Fruit fly (Drosophila melanogaster) whole organism, embryonic: ENCODE measurements around the gene Dis3.
A peak's percentile ranks its signal among the peaks of the same experiment; 100 is the strongest.

ENCODE experiments used
- Abd-B ChIP-seq: fragments of 200-800 bp; sonication (Bioruptor generic); optimal IDR thresholded peaks from 2 replicates; lab custom pipeline; 2018; ENCODE audit warnings: missing biosample characterization, mild to moderate bottlenecking, missing genetic modification characterization, moderate library complexity
- Awh ChIP-seq: fragments of 200-800 bp; sonication (Bioruptor generic); IDR thresholded peaks from 2 replicates; pipeline ENCODE4, ENCODE4 v1.3.6; 2022; ENCODE audit warnings: missing biosample characterization, missing genetic modification characterization
- B-H1 ChIP-seq: fragments of 200-800 bp; sonication (Bioruptor generic); IDR thresholded peaks from 3 replicates; pipeline ENCODE4 v1.3.6; 2022; ENCODE audit warnings: missing biosample characterization, missing genetic modification characterization
- BEAF-32 ChIP-seq: fragments of 200-800 bp; sonication (Bioruptor generic); optimal IDR thresholded peaks from 3 replicates; lab custom pipeline; 2017; ENCODE audit warnings: missing biosample characterization, missing genetic modification characterization, mild to moderate bottlenecking, moderate library complexity, missing genetic modification reagents
- Blimp-1 ChIP-seq: fragments of 200-800 bp; sonication (Bioruptor generic); optimal IDR thresholded peaks from 3 replicates; lab custom pipeline; 2018; ENCODE audit warnings: missing biosample characterization, missing genetic modification characterization, mild to moderate bottlenecking, moderate library complexity, missing genetic modification reagents
- CG10274 ChIP-seq: fragments of 200-800 bp; sonication (Bioruptor generic); optimal IDR thresholded peaks from 3 replicates; lab custom pipeline; 2017; ENCODE audit warnings: missing biosample characterization, mild to moderate bottlenecking, missing genetic modification characterization
- CG11560 ChIP-seq: fragments of 200-800 bp; sonication (Bioruptor generic); IDR thresholded peaks from 3 replicates; pipeline ENCODE4 v1.3.6; 2022; ENCODE audit warnings: missing biosample characterization, missing genetic modification characterization
- CG13287 ChIP-seq: fragments of 200-800 bp; sonication (Bioruptor generic); IDR thresholded peaks from 2 replicates; pipeline ENCODE4 v1.3.6; 2022; ENCODE audit warnings: missing biosample characterization, missing genetic modification characterization; ENCODE audit not compliant: partially characterized antibody
- CG14441 ChIP-seq: fragments of 200-800 bp; sonication (Bioruptor generic); IDR thresholded peaks from 2 replicates; pipeline ENCODE4 v1.3.6; 2022; ENCODE audit warnings: missing biosample characterization, missing genetic modification characterization
- CG15073 ChIP-seq: fragments of 200-800 bp; sonication (Bioruptor generic); optimal IDR thresholded peaks from 2 replicates; lab custom pipeline; 2016; ENCODE audit warnings: missing biosample characterization, missing genetic modification characterization
- CG15269 ChIP-seq: fragments of 200-800 bp; sonication (Bioruptor generic); optimal IDR thresholded peaks from 2 replicates; lab custom pipeline; 2018; ENCODE audit warnings: missing biosample characterization, mild to moderate bottlenecking, missing genetic modification characterization, moderate library complexity
- CG1603 ChIP-seq: fragments of 200-800 bp; sonication (Bioruptor generic); optimal IDR thresholded peaks from 2 replicates; lab custom pipeline; 2019; ENCODE audit warnings: missing biosample characterization, mild to moderate bottlenecking, missing genetic modification characterization, moderate library complexity
- CG17186 ChIP-seq: fragments of 200-800 bp; sonication (Bioruptor generic); optimal IDR thresholded peaks from 3 replicates; lab custom pipeline; 2017; ENCODE audit warnings: missing biosample characterization, missing genetic modification reagents, missing genetic modification characterization
- CG17385 ChIP-seq: fragments of 200-800 bp; sonication (Bioruptor generic); optimal IDR thresholded peaks from 3 replicates; lab custom pipeline; 2018; ENCODE audit warnings: missing biosample characterization, mild to moderate bottlenecking, missing genetic modification characterization
- CG17612 ChIP-seq: fragments of 200-800 bp; sonication (Bioruptor generic); IDR thresholded peaks from 2 replicates; pipeline ENCODE4 v1.3.6; 2022; ENCODE audit warnings: missing biosample characterization, missing genetic modification characterization
- CG4617 ChIP-seq: fragments of 200-800 bp; sonication (Bioruptor generic); optimal IDR thresholded peaks from 3 replicates; lab custom pipeline; 2016; ENCODE audit warnings: missing biosample characterization, missing genetic modification characterization, borderline replicate concordance
- CG6765 ChIP-seq: fragments of 200-800 bp; sonication (Bioruptor generic); optimal IDR thresholded peaks from 3 replicates; lab custom pipeline; 2017; ENCODE audit warnings: missing biosample characterization, mild to moderate bottlenecking, missing genetic modification characterization
- CG7357 ChIP-seq: fragments of 200-800 bp; sonication (Bioruptor generic); IDR thresholded peaks from 3 replicates; pipeline ENCODE4 v1.3.6; 2022; ENCODE audit warnings: missing biosample characterization, missing genetic modification characterization
- CG8478 ChIP-seq: fragments of >200 bp; optimal IDR thresholded peaks from 2 replicates; lab custom pipeline; 2018
- CG9437 ChIP-seq: fragments of 200-800 bp; sonication (Bioruptor generic); optimal IDR thresholded peaks from 2 replicates; lab custom pipeline; 2018; ENCODE audit warnings: missing biosample characterization, mild to moderate bottlenecking, missing genetic modification characterization
- Camta ChIP-seq: fragments of 200-800 bp; sonication (Bioruptor generic); optimal IDR thresholded peaks from 2 replicates; lab custom pipeline; 2016; ENCODE audit warnings: missing biosample characterization, missing genetic modification characterization
- CkIIα-i1 ChIP-seq: fragments of 200-800 bp; sonication (Bioruptor generic); IDR thresholded peaks from 2 replicates; pipeline ENCODE4 v1.3.6; 2022; ENCODE audit warnings: missing biosample characterization, missing genetic modification characterization
- ERR ChIP-seq: fragments of 200-800 bp; sonication (Bioruptor generic); optimal IDR thresholded peaks from 2 replicates; lab custom pipeline; 2016; ENCODE audit warnings: missing biosample characterization, missing genetic modification characterization
- Ets97D ChIP-seq: fragments of 200-800 bp; sonication (Bioruptor generic); optimal IDR thresholded peaks from 3 replicates; lab custom pipeline; 2016; ENCODE audit warnings: missing biosample characterization, missing genetic modification characterization
- Fer1 ChIP-seq: fragments of 200-800 bp; sonication (Bioruptor generic); optimal IDR thresholded peaks from 2 replicates; lab custom pipeline; 2017; ENCODE audit warnings: missing biosample characterization, mild to moderate bottlenecking, missing genetic modification characterization
- HLH4C ChIP-seq: fragments of 200-800 bp; sonication (Bioruptor generic); IDR thresholded peaks from 3 replicates; pipeline ENCODE4 v1.3.6; 2022; ENCODE audit warnings: missing biosample characterization, missing genetic modification characterization; ENCODE audit not compliant: partially characterized antibody
- Hr51 ChIP-seq, 2 experiments: fragments of 200-800 bp; sonication (Bioruptor generic); optimal IDR thresholded peaks; 2 replicates in 1 of 2; 3 replicates in 1 of 2; lab custom pipeline; 2016 to 2018; ENCODE audit warnings: missing biosample characterization in 2 of 2, missing genetic modification characterization in 2 of 2, mild to moderate bottlenecking in 1 of 2, moderate library complexity in 1 of 2
- Hr78 ChIP-seq, 2 experiments: fragments of 200-800 bp in 1 of 2; fragments of >200 bp in 1 of 2; sonication (Bioruptor generic) in 1 of 2; optimal IDR thresholded peaks; 2 replicates each; lab custom pipeline; 2017 to 2019; ENCODE audit warnings: missing biosample characterization in 2 of 2, missing genetic modification characterization in 2 of 2, mild to moderate bottlenecking in 1 of 2, moderate library complexity in 1 of 2
- Lhr ChIP-seq: fragments of 200-800 bp; sonication (Bioruptor generic); optimal IDR thresholded peaks from 3 replicates; lab custom pipeline; 2017; ENCODE audit warnings: mild to moderate bottlenecking, missing biosample characterization, missing genetic modification reagents, missing genetic modification characterization
- MESR4 ChIP-seq: fragments of 200-800 bp; sonication (Bioruptor generic); optimal IDR thresholded peaks from 2 replicates; lab custom pipeline; 2018; ENCODE audit warnings: missing biosample characterization, mild to moderate bottlenecking, missing genetic modification characterization, moderate library complexity
- Mad ChIP-seq: fragments of 200-800 bp; sonication (Bioruptor generic); optimal IDR thresholded peaks from 2 replicates; lab custom pipeline; 2016; ENCODE audit warnings: missing biosample characterization, missing genetic modification characterization
- Meics ChIP-seq: fragments of 200-800 bp; sonication (Bioruptor generic); optimal IDR thresholded peaks from 2 replicates; lab custom pipeline; 2017; ENCODE audit warnings: missing biosample characterization, mild to moderate bottlenecking, missing genetic modification characterization
- Myb ChIP-seq: fragments of 200-800 bp; sonication (Bioruptor generic); optimal IDR thresholded peaks from 2 replicates; lab custom pipeline; 2016; ENCODE audit warnings: missing biosample characterization, missing genetic modification characterization
- Oaz ChIP-seq: fragments of 200-800 bp; sonication (Bioruptor generic); IDR thresholded peaks from 2 replicates; pipeline ENCODE4 v1.3.6; 2022; ENCODE audit warnings: missing biosample characterization, missing genetic modification characterization
- Poxn ChIP-seq: fragments of 200-800 bp; sonication (Bioruptor generic); IDR thresholded peaks from 2 replicates; pipeline ENCODE4 v1.3.6; 2022; ENCODE audit warnings: missing biosample characterization, missing genetic modification characterization
- Sox100B ChIP-seq: fragments of 200-800 bp; sonication (Bioruptor generic); optimal IDR thresholded peaks from 3 replicates; lab custom pipeline; 2018; ENCODE audit warnings: missing biosample characterization, mild to moderate bottlenecking, missing genetic modification characterization
- bowl ChIP-seq: fragments of 200-800 bp; sonication (Bioruptor generic); IDR thresholded peaks from 2 replicates; pipeline ENCODE4 v1.3.6; 2022; ENCODE audit warnings: missing biosample characterization, missing genetic modification characterization
- chn ChIP-seq: fragments of 200-800 bp; sonication (Bioruptor generic); optimal IDR thresholded peaks from 2 replicates; lab custom pipeline; 2016; ENCODE audit warnings: missing biosample characterization, missing genetic modification characterization
- crp ChIP-seq, 2 experiments: fragments of 200-800 bp; sonication (Bioruptor generic); optimal IDR thresholded peaks; 2 replicates in 1 of 2; 3 replicates in 1 of 2; lab custom pipeline; 2017; ENCODE audit warnings: missing biosample characterization in 2 of 2, missing genetic modification characterization in 2 of 2, mild to moderate bottlenecking in 1 of 2, moderate library complexity in 1 of 2
- exex ChIP-seq: fragments of 200-800 bp; sonication (Bioruptor generic); optimal IDR thresholded peaks from 4 replicates; lab custom pipeline; 2018; ENCODE audit warnings: missing biosample characterization, mild to moderate bottlenecking, missing genetic modification characterization, moderate library complexity
- gce ChIP-seq: fragments of 200-800 bp; sonication (Bioruptor generic); IDR thresholded peaks from 3 replicates; pipeline ENCODE4 v1.3.6; 2022; ENCODE audit warnings: missing biosample characterization, missing genetic modification characterization
- kni ChIP-seq: fragments of 200-800 bp; sonication (Bioruptor generic); optimal IDR thresholded peaks from 3 replicates; lab custom pipeline; 2017; ENCODE audit warnings: mild to moderate bottlenecking, missing biosample characterization, missing genetic modification reagents, missing genetic modification characterization
- lab ChIP-seq: fragments of 200-800 bp; sonication (Bioruptor generic); optimal IDR thresholded peaks from 3 replicates; lab custom pipeline; 2017; ENCODE audit warnings: missing biosample characterization, missing genetic modification characterization, mild to moderate bottlenecking, moderate library complexity, missing genetic modification reagents
- mirr ChIP-seq: fragments of 200-800 bp; sonication (Bioruptor generic); optimal IDR thresholded peaks from 3 replicates; lab custom pipeline; 2018; ENCODE audit warnings: missing biosample characterization, mild to moderate bottlenecking, missing genetic modification characterization
- nerfin-1 ChIP-seq: fragments of 200-800 bp; sonication (Bioruptor generic); optimal IDR thresholded peaks from 3 replicates; lab custom pipeline; 2019; ENCODE audit warnings: missing biosample characterization, mild to moderate bottlenecking, missing genetic modification characterization, moderate library complexity
- pb ChIP-seq: fragments of 200-800 bp; sonication (Bioruptor generic); optimal IDR thresholded peaks from 3 replicates; lab custom pipeline; 2016; ENCODE audit warnings: missing biosample characterization, missing genetic modification characterization
- pzg ChIP-seq: fragments of 200-800 bp; sonication (Bioruptor generic); optimal IDR thresholded peaks from 3 replicates; lab custom pipeline; 2018; ENCODE audit warnings: missing biosample characterization, mild to moderate bottlenecking, missing genetic modification characterization, moderate library complexity
- toy ChIP-seq: fragments of 200-800 bp; sonication (Bioruptor generic); IDR thresholded peaks from 2 replicates; pipeline ENCODE4 v1.3.6; 2022; ENCODE audit warnings: missing biosample characterization, missing genetic modification characterization
- vnd ChIP-seq: fragments of 200-800 bp; sonication (Bioruptor generic); IDR thresholded peaks from 3 replicates; pipeline ENCODE4 v1.3.6; 2022; ENCODE audit warnings: missing biosample characterization, missing genetic modification characterization; ENCODE audit not compliant: partially characterized antibody

The Dis3 gene

DNA sequence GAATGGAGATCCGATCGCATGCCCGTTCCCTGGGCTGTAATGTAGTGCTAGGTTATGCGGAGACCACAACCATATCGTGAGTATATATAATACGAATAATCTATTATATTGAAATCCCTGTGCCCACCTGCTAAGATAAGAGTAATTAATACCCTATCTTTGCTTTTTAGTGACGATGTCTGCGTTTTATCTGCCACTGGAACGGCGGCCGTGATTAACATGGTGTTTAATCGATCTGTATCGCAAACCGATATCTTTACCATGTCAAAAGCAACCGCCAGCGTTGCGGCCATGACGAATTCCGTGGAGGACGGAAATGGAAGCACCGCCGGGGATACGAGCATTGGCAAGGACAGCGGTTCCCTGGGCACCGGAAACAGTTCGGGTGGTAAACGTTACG is 20.2 kb downstream of the Dis3 start:
- TF ChIP-seq mirr (GFP tag; lab: Kevin White, UChicago): peak; percentile 79
- no peak for TF ChIP-seq Fer1
- peak; percentile 78 for TF ChIP-seq exex (tag; lab: Kevin White, UChicago)
- TF ChIP-seq, all 482 proteins: peak for 2

DNA sequence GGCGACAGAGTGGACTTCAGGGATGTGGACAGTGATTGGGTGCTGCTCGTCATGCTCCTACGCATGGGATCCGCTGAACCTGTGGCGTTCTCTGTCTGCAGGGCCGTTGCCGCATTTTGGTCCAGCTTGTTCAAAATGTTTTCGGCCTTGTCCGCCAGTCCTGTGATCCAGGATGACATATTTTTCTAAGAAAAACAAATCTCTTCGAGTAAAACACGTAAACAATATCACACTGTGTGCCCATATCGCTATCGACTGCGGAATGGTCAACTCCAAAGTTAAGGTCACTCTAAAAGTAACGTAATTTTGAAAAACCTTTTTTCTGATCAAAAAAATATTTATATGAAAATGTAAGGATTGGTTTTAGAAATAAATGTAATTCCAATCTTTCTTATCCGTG is 24.5 kb downstream of the Dis3 start, which contains the start of gene Golgin84:
Golgin84 (minus strand) TSS at position 241 of the 400 bp plus-strand sequence.
- TF ChIP-seq CG4617 (GFP tag; lab: Kevin White, UChicago) (peak; percentile 67), pb (GFP tag; lab: Kevin White, UChicago) (no peak), lab (GFP tag; lab: Kevin White, UChicago) (no peak), kni (GFP tag; lab: Kevin White, UChicago) (no peak), vnd (GFP tag; lab: Robert Waterston, UW) (no peak), Sox100B (no peak), CG17612 (GFP tag; lab: Robert Waterston, UW) (no peak), Blimp-1 (GFP tag; lab: Kevin White, UChicago) (no peak), toy (GFP tag; lab: Robert Waterston, UW) (no peak), Camta (GFP tag; lab: Kevin White, UChicago) (no peak), crp (GFP tag; optimal IDR thresholded peaks at IDR 0.05; lab: Kevin White, UChicago) (no peak), HLH4C (GFP tag; lab: Robert Waterston, UW) (no peak), Hr51 (GFP tag; optimal IDR thresholded peaks at IDR 0.05; lab: Kevin White, UChicago) (no peak), Poxn (GFP tag; lab: Robert Waterston, UW) (no peak), Meics (GFP tag; lab: Kevin White, UChicago) (no peak), bowl (GFP tag; lab: Robert Waterston, UW) (no peak), ERR (GFP tag; lab: Kevin White, UChicago) (no peak), CG7357 (GFP tag; lab: Robert Waterston, UW) (no peak), Hr78 (GFP tag; optimal IDR thresholded peaks at IDR 0.05; lab: Kevin White, UChicago) (no peak), CG13287 (GFP tag; lab: Robert Waterston, UW) (peak; percentile 16; the same call in 1 of the 2 replicates), CG17186 (GFP tag; lab: Kevin White, UChicago) (no peak), CG17385 (GFP tag; lab: Kevin White, UChicago) (no peak), Mad (GFP tag; lab: Kevin White, UChicago) (no peak), Lhr (GFP tag; lab: Kevin White, UChicago) (no peak), Abd-B (GFP tag; lab: Kevin White, UChicago) (no peak), BEAF-32 (GFP tag; lab: Kevin White, UChicago) (peak; percentile 16), pzg (GFP tag; lab: Kevin White, UChicago) (peak; percentile 36), CkIIα-i1 (GFP tag; lab: Robert Waterston, UW) (no peak), nerfin-1 (tag; lab: Kevin White, UChicago) (no peak), CG9437 (GFP tag; lab: Kevin White, UChicago) (peak; percentile 89), chn (GFP tag; lab: Kevin White, UChicago) (no peak), B-H1 (GFP tag; lab: Robert Waterston, UW) (no peak), CG11560 (no peak), CG6765 (GFP tag; lab: Kevin White, UChicago) (no peak), CG8478 (lab: Kevin White, UChicago) (no peak), Ets97D (GFP tag; lab: Kevin White, UChicago) (peak; percentile 16), Myb (GFP tag; lab: Kevin White, UChicago) (peak; percentile 94), CG15269 (tag; lab: Kevin White, UChicago) (no peak), CG14441 (GFP tag; lab: Robert Waterston, UW) (no peak), CG15073 (GFP tag; lab: Kevin White, UChicago) (no peak), CG10274 (GFP tag; lab: Kevin White, UChicago) (no peak), Oaz (GFP tag; lab: Robert Waterston, UW) (no peak), Awh (GFP tag; lab: Robert Waterston, UW) (no peak), gce (GFP tag; lab: Robert Waterston, UW) (no peak), CG1603 (tag; lab: Kevin White, UChicago) (no peak), MESR4 (GFP tag; lab: Kevin White, UChicago) (peak; percentile 59)
